Worm (Caenorhabditis elegans) whole organism, early embryonic: ENCODE measurements around the gene str-131.

Experiments used
- B0310.2 ChIP-seq: sonication (generic microtip); optimal IDR thresholded peaks from 2 replicates; lab custom pipeline; 2016; ENCODE audit warnings: mild to moderate bottlenecking, missing genetic modification characterization, missing compliant biosample characterization
- ama-1 ChIP-seq: fragments of 150-350 bp; optimal IDR thresholded peaks from 2 replicates; lab custom pipeline; 2014
- ceh-36 ChIP-seq: sonication (generic microtip); optimal IDR thresholded peaks from 2 replicates; lab custom pipeline; 2016; ENCODE audit warnings: missing genetic modification characterization, inconsistent platforms, missing compliant biosample characterization
- ets-7 ChIP-seq: sonication (generic microtip); optimal IDR thresholded peaks from 2 replicates; lab custom pipeline; 2016; ENCODE audit warnings: missing genotype, missing genetic modification characterization, missing compliant biosample characterization
- flt-1 ChIP-seq: fragments of 200-800 bp; sonication (Bioruptor generic); IDR thresholded peaks from 2 replicates; pipeline ENCODE4 v1.3.6; 2022; ENCODE audit warnings: missing genetic modification characterization, missing compliant biosample characterization
- hnd-1 ChIP-seq: sonication (generic microtip); optimal IDR thresholded peaks from 2 replicates; lab custom pipeline; 2016; ENCODE audit warnings: missing genetic modification characterization, missing compliant biosample characterization
- pes-1 ChIP-seq: fragments of 200-800 bp; sonication (Bioruptor generic); IDR thresholded peaks from 2 replicates; pipeline ENCODE4 v1.3.6; 2022; ENCODE audit warnings: missing genetic modification reagents, missing genetic modification characterization, missing compliant biosample characterization
- scrt-1 ChIP-seq: fragments of 200-800 bp; sonication (Bioruptor generic); IDR thresholded peaks from 2 replicates; pipeline ENCODE4 v1.3.6; 2022; ENCODE audit warnings: missing genetic modification characterization, missing compliant biosample characterization
- sea-1 ChIP-seq: fragments of 200-800 bp; sonication (Bioruptor generic); conservative IDR thresholded peaks from 2 replicates; pipeline ENCODE4 v1.3.6; 2022; ENCODE audit warnings: missing genetic modification characterization, missing compliant biosample characterization
- tbx-11 ChIP-seq: fragments of 200-800 bp; sonication (Bioruptor generic); IDR thresholded peaks from 2 replicates; pipeline ENCODE4 v1.3.6; 2022; ENCODE audit warnings: missing genetic modification characterization, missing compliant biosample characterization
- tra-4 ChIP-seq: sonication (generic microtip); optimal IDR thresholded peaks from 2 replicates; lab custom pipeline; 2017; ENCODE audit warnings: missing genetic modification characterization, missing compliant biosample characterization

ce11 chrV:8039606-8040005, 41.9 kb downstream of the str-131 start:
- TF ChIP-seq ceh-36 (tag; lab: Kevin White, UChicago) (no peak), scrt-1 (GFP tag; lab: Robert Waterston, UW) (no peak), tra-4 (tag; lab: Kevin White, UChicago) (no peak), tbx-11 (no peak), hnd-1 (no peak), ama-1 (lab: Kevin White, UChicago) (peak; percentile 57), pes-1 (GFP tag; lab: Robert Waterston, UW) (no peak), ets-7 (tag; lab: Kevin White, UChicago) (no peak), sea-1 (0 out of 2 replicates have a peak, but pooled peaks have one; percentile 28), B0310.2 (tag; lab: Kevin White, UChicago) (no peak), flt-1 (GFP tag; lab: Robert Waterston, UW) (no peak)
